Fruit fly (Drosophila melanogaster) whole organism, embryonic: ENCODE measurements around the gene CG12010.

ENCODE experiments used
- B-H1 ChIP-seq: fragments of 200-800 bp; sonication (Bioruptor generic); IDR thresholded peaks from 3 replicates; pipeline ENCODE4 v1.3.6; 2022; ENCODE audit warnings: missing biosample characterization, missing genetic modification characterization
- CG1024 ChIP-seq: fragments of 200-800 bp; sonication (Bioruptor generic); IDR thresholded peaks from 2 replicates; pipeline ENCODE4 v1.3.6; 2022; ENCODE audit warnings: missing biosample characterization, missing genetic modification characterization
- CG11093 ChIP-seq: fragments of 200-800 bp; sonication (Bioruptor generic); IDR thresholded peaks from 3 replicates; pipeline ENCODE4 v1.3.6; 2022; ENCODE audit warnings: missing biosample characterization, missing genetic modification characterization
- CG11398 ChIP-seq: fragments of 200-800 bp; sonication (Bioruptor generic); optimal IDR thresholded peaks from 2 replicates; lab custom pipeline; 2016; ENCODE audit warnings: missing biosample characterization, missing genetic modification characterization
- CG11456 ChIP-seq: fragments of 200-800 bp; sonication (Bioruptor generic); IDR thresholded peaks from 3 replicates; pipeline ENCODE4 v1.3.6; 2022; ENCODE audit warnings: missing biosample characterization, missing genetic modification characterization
- CG12104 ChIP-seq: fragments of 200-800 bp; sonication (Bioruptor generic); optimal IDR thresholded peaks from 3 replicates; lab custom pipeline; 2016; ENCODE audit warnings: missing biosample characterization, missing genetic modification characterization
- CG12659 ChIP-seq: fragments of 200-800 bp; sonication (Bioruptor generic); optimal IDR thresholded peaks from 3 replicates; lab custom pipeline; 2017; ENCODE audit warnings: mild to moderate bottlenecking, missing biosample characterization, missing genetic modification reagents, missing genetic modification characterization
- CG14710 ChIP-seq: fragments of 200-800 bp; sonication (Bioruptor generic); optimal IDR thresholded peaks from 3 replicates; lab custom pipeline; 2019; ENCODE audit warnings: missing biosample characterization, mild to moderate bottlenecking, missing genetic modification characterization, moderate library complexity
- CG17328 ChIP-seq: fragments of 200-800 bp; sonication (Bioruptor generic); IDR thresholded peaks from 2 replicates; pipeline ENCODE4 v1.3.6; 2022; ENCODE audit warnings: missing biosample characterization, missing genetic modification characterization
- CG17829 ChIP-seq: fragments of 200-800 bp; optimal IDR thresholded peaks from 2 replicates; lab custom pipeline; 2019; ENCODE audit warnings: missing biosample characterization, mild to moderate bottlenecking, missing genetic modification characterization, moderate library complexity
- CG31441 ChIP-seq: fragments of 200-800 bp; sonication (Bioruptor generic); IDR thresholded peaks from 2 replicates; pipeline ENCODE4 v1.3.6; 2022; ENCODE audit warnings: missing biosample characterization, missing genetic modification characterization
- CG3847 ChIP-seq: fragments of 200-800 bp; sonication (Bioruptor generic); IDR thresholded peaks from 2 replicates; pipeline ENCODE4 v1.3.6; 2022; ENCODE audit warnings: missing biosample characterization, missing genetic modification characterization
- CG4730 ChIP-seq: fragments of 200-800 bp; sonication (Bioruptor generic); IDR thresholded peaks from 2 replicates; pipeline ENCODE4 v1.3.6; 2022; ENCODE audit warnings: missing biosample characterization, missing genetic modification characterization
- CG4820 ChIP-seq: fragments of 200-800 bp; sonication (Bioruptor generic); optimal IDR thresholded peaks from 3 replicates; lab custom pipeline; 2016; ENCODE audit warnings: missing biosample characterization, missing genetic modification characterization
- CG6791 ChIP-seq: fragments of 200-800 bp; sonication (Bioruptor generic); IDR thresholded peaks from 3 replicates; pipeline ENCODE4 v1.3.6; 2022; ENCODE audit warnings: missing biosample characterization, missing genetic modification characterization; ENCODE audit not compliant: partially characterized antibody
- CG6813 ChIP-seq: fragments of 200-800 bp; sonication (Bioruptor generic); optimal IDR thresholded peaks from 2 replicates; lab custom pipeline; 2017; ENCODE audit warnings: missing biosample characterization, missing genetic modification characterization, mild to moderate bottlenecking, moderate library complexity, missing genetic modification reagents
- CG7357 ChIP-seq: fragments of 200-800 bp; sonication (Bioruptor generic); IDR thresholded peaks from 3 replicates; pipeline ENCODE4 v1.3.6; 2022; ENCODE audit warnings: missing biosample characterization, missing genetic modification characterization
- CG7963 ChIP-seq: fragments of 200-800 bp; sonication (Bioruptor generic); IDR thresholded peaks from 3 replicates; pipeline ENCODE4 v1.3.6; 2022; ENCODE audit warnings: missing biosample characterization, missing genetic modification characterization; ENCODE audit not compliant: partially characterized antibody
- CG8290 ChIP-seq, 3 experiments: fragments of 200-800 bp; sonication (Bioruptor generic); optimal IDR thresholded peaks; 2 replicates each; lab custom pipeline; 2016 to 2019; ENCODE audit warnings: missing biosample characterization in 3 of 3, missing genetic modification characterization in 3 of 3, mild to moderate bottlenecking in 2 of 3, moderate library complexity in 1 of 3
- CHES-1-like ChIP-seq: fragments of 200-800 bp; sonication (Bioruptor generic); optimal IDR thresholded peaks from 2 replicates; lab custom pipeline; 2016; ENCODE audit warnings: missing biosample characterization, missing genetic modification characterization
- Dref ChIP-seq: fragments of 200-800 bp; sonication (Bioruptor generic); IDR thresholded peaks from 2 replicates; pipeline ENCODE4 v1.3.6; 2022; ENCODE audit warnings: missing biosample characterization, missing genetic modification characterization
- H15 ChIP-seq: fragments of 200-800 bp; sonication (Bioruptor generic); IDR thresholded peaks from 3 replicates; pipeline ENCODE4 v1.3.6; 2022; ENCODE audit warnings: missing biosample characterization, missing genetic modification characterization
- Med ChIP-seq: fragments of 200-800 bp; sonication (Bioruptor generic); peaks from one replicate; lab custom pipeline; 2016; ENCODE audit warnings: missing biosample characterization, missing genetic modification characterization, mild to moderate bottlenecking, inconsistent platforms, moderate library complexity
- Mrtf ChIP-seq: fragments of 200-800 bp; sonication (Bioruptor generic); IDR thresholded peaks from 3 replicates; pipeline ENCODE4 v1.3.6; 2022; ENCODE audit warnings: missing biosample characterization, missing genetic modification characterization
- NK7.1 ChIP-seq: fragments of 200-800 bp; sonication (Bioruptor generic); optimal IDR thresholded peaks from 3 replicates; lab custom pipeline; 2016; ENCODE audit warnings: missing biosample characterization, missing genetic modification characterization
- Ravus ChIP-seq: fragments of 200-800 bp; sonication (Bioruptor generic); IDR thresholded peaks from 2 replicates; pipeline ENCODE4 v1.3.6; 2022; ENCODE audit warnings: missing biosample characterization, missing genetic modification characterization
- Rfx ChIP-seq: fragments of 200-800 bp; sonication (Bioruptor generic); IDR thresholded peaks from 2 replicates; pipeline ENCODE4 v1.3.6; 2022; ENCODE audit warnings: missing biosample characterization, missing genetic modification characterization
- abd-A ChIP-seq: fragments of 200-800 bp; sonication (Bioruptor generic); optimal IDR thresholded peaks from 3 replicates; lab custom pipeline; 2019; ENCODE audit warnings: missing biosample characterization, mild to moderate bottlenecking, missing genetic modification characterization, moderate library complexity
- bsh ChIP-seq, 2 experiments: fragments of 200-800 bp; sonication (Bioruptor generic); optimal IDR thresholded peaks; 2 replicates each; lab custom pipeline; 2017 to 2018; ENCODE audit warnings: mild to moderate bottlenecking in 2 of 2, missing biosample characterization in 2 of 2, missing genetic modification characterization in 2 of 2, moderate library complexity in 1 of 2
- cato ChIP-seq: fragments of 200-800 bp; sonication (Bioruptor generic); optimal IDR thresholded peaks from 2 replicates; lab custom pipeline; 2016; ENCODE audit warnings: missing biosample characterization, missing genetic modification characterization, borderline replicate concordance
- cg ChIP-seq: fragments of 200-800 bp; sonication (Bioruptor generic); optimal IDR thresholded peaks from 3 replicates; lab custom pipeline; 2019; ENCODE audit warnings: missing biosample characterization, mild to moderate bottlenecking, missing genetic modification characterization, moderate library complexity
- chif ChIP-seq, 2 experiments: fragments of 200-800 bp; sonication (Bioruptor generic); optimal IDR thresholded peaks; 3 replicates each; lab custom pipeline; 2016; ENCODE audit warnings: missing biosample characterization in 2 of 2, missing genetic modification characterization in 2 of 2
- chm ChIP-seq: fragments of 200-800 bp; sonication (Bioruptor generic); IDR thresholded peaks from 2 replicates; pipeline ENCODE4 v1.3.6; 2022; ENCODE audit warnings: missing biosample characterization, missing genetic modification characterization
- chn ChIP-seq: fragments of 200-800 bp; sonication (Bioruptor generic); optimal IDR thresholded peaks from 2 replicates; lab custom pipeline; 2016; ENCODE audit warnings: missing biosample characterization, missing genetic modification characterization
- da ChIP-seq: fragments of 200-800 bp; sonication (Bioruptor generic); optimal IDR thresholded peaks from 2 replicates; lab custom pipeline; 2016; ENCODE audit warnings: missing biosample characterization, missing genetic modification characterization
- fu2 ChIP-seq: fragments of 200-800 bp; sonication (Bioruptor generic); optimal IDR thresholded peaks from 2 replicates; lab custom pipeline; 2016; ENCODE audit warnings: missing biosample characterization, missing genetic modification characterization
- gce ChIP-seq: fragments of 200-800 bp; sonication (Bioruptor generic); IDR thresholded peaks from 3 replicates; pipeline ENCODE4 v1.3.6; 2022; ENCODE audit warnings: missing biosample characterization, missing genetic modification characterization
- ken ChIP-seq: fragments of 200-800 bp; sonication (Bioruptor generic); IDR thresholded peaks from 3 replicates; pipeline ENCODE4 v1.3.6; 2022; ENCODE audit warnings: missing biosample characterization, missing genetic modification characterization
- lab ChIP-seq: fragments of 200-800 bp; sonication (Bioruptor generic); optimal IDR thresholded peaks from 3 replicates; lab custom pipeline; 2017; ENCODE audit warnings: missing biosample characterization, missing genetic modification characterization, mild to moderate bottlenecking, moderate library complexity, missing genetic modification reagents
- phol ChIP-seq: fragments of 200-800 bp; sonication (Bioruptor generic); optimal IDR thresholded peaks from 3 replicates; lab custom pipeline; 2018; ENCODE audit warnings: missing biosample characterization, mild to moderate bottlenecking, missing genetic modification characterization, moderate library complexity
- pros ChIP-seq: fragments of 200-800 bp; sonication (Bioruptor generic); optimal IDR thresholded peaks from 3 replicates; lab custom pipeline; 2019; ENCODE audit warnings: missing biosample characterization, mild to moderate bottlenecking, missing genetic modification characterization, moderate library complexity
- sisA ChIP-seq: fragments of 200-800 bp; sonication (Bioruptor generic); IDR thresholded peaks from 2 replicates; pipeline ENCODE4 v1.3.6; 2022; ENCODE audit warnings: missing biosample characterization, missing genetic modification characterization
- sug ChIP-seq: fragments of 200-800 bp; optimal IDR thresholded peaks from 2 replicates; lab custom pipeline; 2019; ENCODE audit warnings: missing biosample characterization, mild to moderate bottlenecking, missing genetic modification characterization, moderate library complexity
- tap ChIP-seq: fragments of 200-800 bp; optimal IDR thresholded peaks from 3 replicates; lab custom pipeline; 2019; ENCODE audit warnings: missing biosample characterization, mild to moderate bottlenecking, missing genetic modification characterization, moderate library complexity
- tin ChIP-seq: fragments of 200-800 bp; sonication (Bioruptor generic); optimal IDR thresholded peaks from 3 replicates; lab custom pipeline; 2016; ENCODE audit warnings: missing biosample characterization, missing genetic modification characterization
- yki ChIP-seq: fragments of >200 bp; optimal IDR thresholded peaks from 3 replicates; lab custom pipeline; 2018
- zen2 ChIP-seq: fragments of 200-800 bp; sonication (Bioruptor generic); IDR thresholded peaks from 3 replicates; pipeline ENCODE4 v1.3.6; 2022; ENCODE audit warnings: missing biosample characterization, missing genetic modification characterization; ENCODE audit not compliant: partially characterized antibody
- zf30C ChIP-seq: fragments of 200-800 bp; sonication (Bioruptor generic); optimal IDR thresholded peaks from 3 replicates; lab custom pipeline; 2018; ENCODE audit warnings: missing biosample characterization, mild to moderate bottlenecking, missing genetic modification characterization

CG12010 gene

dm6 chr3L:3388708-3389665 is 14.9 kb downstream of the CG12010 start (continued):
- peak; percentile 57; the same call in 1 of the 2 replicates for TF ChIP-seq chm
- 0 out of 2 replicates have a peak, but pooled peaks have one; percentile 13 for TF ChIP-seq CG17328 (GFP tag; lab: Robert Waterston, UW)
- no peak for TF ChIP-seq NK7.1 (GFP tag; lab: Kevin White, UChicago)
- TF ChIP-seq CG6813 (GFP tag; lab: Kevin White, UChicago) = peak; percentile 27
- 0 out of 3 replicates have a peak, but pooled peaks have one; percentile 11 for TF ChIP-seq B-H1
- peak in 1 of 2 experiments; percentile 5 for TF ChIP-seq chif (GFP tag; optimal IDR thresholded peaks at IDR 0.05; lab: Kevin White, UChicago)
- TF ChIP-seq CG8290 (GFP tag; optimal IDR thresholded peaks at IDR 0.05; lab: Kevin White, UChicago) = no peak
- peak in 1 of 2 experiments; percentile 25 for TF ChIP-seq CG8290 (tag; optimal IDR thresholded peaks at IDR 0.05; lab: Kevin White, UChicago)
- peak; percentile 38; the same call in 1 of the 2 replicates for TF ChIP-seq Rfx (GFP tag; lab: Robert Waterston, UW)
- no peak for TF ChIP-seq da (GFP tag; lab: Kevin White, UChicago)
- TF ChIP-seq Dref (GFP tag; lab: Robert Waterston, UW) = no peak
- TF ChIP-seq tap (tag; lab: Kevin White, UChicago) = peak; percentile 55
- TF ChIP-seq CG6791 = no peak
- TF ChIP-seq CG11398 = no peak
- peak; percentile 20; the same call in 1 of the 3 replicates for TF ChIP-seq H15 (GFP tag; lab: Robert Waterston, UW)
- peak; percentile 80 for TF ChIP-seq zf30C (GFP tag; lab: Kevin White, UChicago)
- peak; percentile 31 for TF ChIP-seq sisA (GFP tag; lab: Robert Waterston, UW)
- TF ChIP-seq CG7357 (GFP tag; lab: Robert Waterston, UW) = no peak; the same call in 2 of the 3 replicates
- TF ChIP-seq pros (GFP tag; lab: Kevin White, UChicago) = peak; percentile 40
- TF ChIP-seq fu2 (GFP tag; lab: Kevin White, UChicago) = no peak
- TF ChIP-seq bsh (GFP tag; optimal IDR thresholded peaks at IDR 0.05; lab: Kevin White, UChicago) = peak in 1 of 2 experiments; percentile 44
- TF ChIP-seq Mrtf = peak; percentile 19; the same call in 2 of the 3 replicates
- TF ChIP-seq zen2 (GFP tag; lab: Robert Waterston, UW) = no peak
- TF ChIP-seq gce (GFP tag; lab: Robert Waterston, UW) = 0 out of 3 replicates have a peak, but pooled peaks have one; percentile 18
- peak; percentile 31; the same call in 1 of the 3 replicates for TF ChIP-seq ken (GFP tag; lab: Robert Waterston, UW)
- TF ChIP-seq cg (GFP tag; lab: Kevin White, UChicago) = peak; percentile 42

DNA sequence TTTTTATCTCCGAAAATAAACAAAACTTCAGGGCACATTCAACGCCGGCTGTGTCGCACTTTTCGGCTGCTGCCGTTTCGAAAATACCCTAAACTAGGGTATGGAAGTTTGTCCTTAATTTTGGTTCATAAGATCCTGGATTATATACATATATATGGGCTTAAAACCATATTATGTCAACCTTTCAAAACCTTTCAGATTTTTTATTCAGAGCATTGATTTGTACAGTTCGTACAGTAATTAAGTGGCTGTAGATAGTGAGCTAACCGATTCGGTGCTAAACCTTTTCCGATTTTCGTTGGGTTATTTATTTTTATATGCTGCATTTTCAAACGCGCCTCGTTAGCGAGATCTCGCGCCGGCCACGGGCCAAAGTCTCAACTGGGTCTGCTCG is 15.6 kb downstream of the CG12010 start:
- TF ChIP-seq CG11093 (GFP tag; lab: Robert Waterston, UW) (peak; percentile 50; the same call in 1 of the 3 replicates), lab (GFP tag; lab: Kevin White, UChicago) (peak; percentile 45), CG4730 (0 out of 2 replicates have a peak, but pooled peaks have one; percentile 14), CG12659 (GFP tag; lab: Kevin White, UChicago) (peak; percentile 24), abd-A (tag; lab: Kevin White, UChicago) (no peak), tin (GFP tag; lab: Kevin White, UChicago) (peak; percentile 48), CG1024 (no peak), yki (lab: Kevin White, UChicago) (no peak), CHES-1-like (no peak), CG17829 (tag; lab: Kevin White, UChicago) (peak; percentile 60), CG4820 (GFP tag; lab: Kevin White, UChicago) (peak; percentile 45), phol (tag; lab: Kevin White, UChicago) (peak; percentile 79), CG12104 (peak; percentile 38), CG31441 (GFP tag; lab: Robert Waterston, UW) (peak; percentile 69; the same call in 1 of the 2 replicates), chn (GFP tag; lab: Kevin White, UChicago) (peak; percentile 3), CG7963 (GFP tag; lab: Robert Waterston, UW) (no peak), CG14710 (tag; lab: Kevin White, UChicago) (peak; percentile 53), CG3847 (GFP tag; lab: Robert Waterston, UW) (no peak), CG11456 (GFP tag; lab: Robert Waterston, UW) (peak; percentile 60; the same call in 1 of the 3 replicates), Ravus (no peak), Med (GFP tag; lab: Kevin White, UChicago) (peak; percentile 58), sug (tag; lab: Kevin White, UChicago) (no peak), cato (GFP tag; lab: Kevin White, UChicago) (no peak)
